Fruit fly (Drosophila melanogaster) whole organism, embryonic: ENCODE measurements around the gene Adgf-C.

Experiments
- Awh ChIP-seq: fragments of 200-800 bp; sonication (Bioruptor generic); IDR thresholded peaks from 2 replicates; pipeline ENCODE4, ENCODE4 v1.3.6; 2022; ENCODE audit warnings: missing biosample characterization, missing genetic modification characterization
- CG10321 ChIP-seq: fragments of 200-800 bp; sonication (Bioruptor generic); IDR thresholded peaks from 2 replicates; pipeline ENCODE4 v1.3.6; 2022; ENCODE audit warnings: missing biosample characterization, missing genetic modification characterization
- CG10366 ChIP-seq: fragments of 200-800 bp; sonication (Bioruptor generic); IDR thresholded peaks from 2 replicates; pipeline ENCODE4 v1.3.6; 2022; ENCODE audit warnings: missing biosample characterization, missing genetic modification characterization
- CG10431 ChIP-seq: fragments of 200-800 bp; sonication (Bioruptor generic); optimal IDR thresholded peaks from 3 replicates; lab custom pipeline; 2018; ENCODE audit warnings: missing biosample characterization, mild to moderate bottlenecking, missing genetic modification characterization
- CG10543 ChIP-seq: fragments of 200-800 bp; sonication (Bioruptor generic); optimal IDR thresholded peaks from 3 replicates; lab custom pipeline; 2017; ENCODE audit warnings: missing biosample characterization, mild to moderate bottlenecking, missing genetic modification characterization, moderate library complexity
- CG10565 ChIP-seq: fragments of 200-800 bp; sonication (Bioruptor generic); optimal IDR thresholded peaks from 3 replicates; lab custom pipeline; 2016; ENCODE audit warnings: missing biosample characterization, mild to moderate bottlenecking, missing genetic modification characterization
- CG13287 ChIP-seq: fragments of 200-800 bp; sonication (Bioruptor generic); IDR thresholded peaks from 2 replicates; pipeline ENCODE4 v1.3.6; 2022; ENCODE audit warnings: missing biosample characterization, missing genetic modification characterization; ENCODE audit not compliant: partially characterized antibody
- CG17328 ChIP-seq: fragments of 200-800 bp; sonication (Bioruptor generic); IDR thresholded peaks from 2 replicates; pipeline ENCODE4 v1.3.6; 2022; ENCODE audit warnings: missing biosample characterization, missing genetic modification characterization
- CG17568 ChIP-seq: fragments of 200-800 bp; sonication (Bioruptor generic); optimal IDR thresholded peaks from 2 replicates; lab custom pipeline; 2018; ENCODE audit warnings: missing biosample characterization, mild to moderate bottlenecking, missing genetic modification characterization, moderate library complexity
- CG17829 ChIP-seq: fragments of 200-800 bp; optimal IDR thresholded peaks from 2 replicates; lab custom pipeline; 2019; ENCODE audit warnings: missing biosample characterization, mild to moderate bottlenecking, missing genetic modification characterization, moderate library complexity
- CG17912 ChIP-seq: fragments of 200-800 bp; sonication (Bioruptor generic); optimal IDR thresholded peaks from 2 replicates; lab custom pipeline; 2018; ENCODE audit warnings: missing biosample characterization, mild to moderate bottlenecking, missing genetic modification characterization
- CG2199 ChIP-seq: fragments of 200-800 bp; sonication (Bioruptor generic); IDR thresholded peaks from 3 replicates; pipeline ENCODE4 v1.3.6; 2022; ENCODE audit warnings: missing biosample characterization, missing genetic modification characterization
- CG34224 ChIP-seq: fragments of 200-800 bp; sonication (Bioruptor generic); IDR thresholded peaks from 3 replicates; pipeline ENCODE4 v1.3.6; 2022; ENCODE audit warnings: missing biosample characterization, missing genetic modification characterization; ENCODE audit not compliant: partially characterized antibody
- CG43689 ChIP-seq: fragments of 200-800 bp; sonication (Bioruptor generic); IDR thresholded peaks from 2 replicates; pipeline ENCODE4 v1.3.6; 2022; ENCODE audit warnings: missing biosample characterization, missing genetic modification characterization
- CG6654 ChIP-seq: fragments of 200-800 bp; sonication (Bioruptor generic); optimal IDR thresholded peaks from 2 replicates; lab custom pipeline; 2017; ENCODE audit warnings: missing biosample characterization, mild to moderate bottlenecking, missing genetic modification characterization
- CG6791 ChIP-seq: fragments of 200-800 bp; sonication (Bioruptor generic); IDR thresholded peaks from 3 replicates; pipeline ENCODE4 v1.3.6; 2022; ENCODE audit warnings: missing biosample characterization, missing genetic modification characterization; ENCODE audit not compliant: partially characterized antibody
- CG7786 ChIP-seq: fragments of 200-800 bp; sonication (Bioruptor generic); optimal IDR thresholded peaks from 2 replicates; lab custom pipeline; 2016; ENCODE audit warnings: missing biosample characterization, missing genetic modification characterization
- CG7839 ChIP-seq: fragments of 200-800 bp; sonication (Bioruptor generic); optimal IDR thresholded peaks from 3 replicates; lab custom pipeline; 2018; ENCODE audit warnings: missing biosample characterization, mild to moderate bottlenecking, missing genetic modification characterization, moderate library complexity
- CG9215 ChIP-seq: fragments of 200-800 bp; sonication (Bioruptor generic); IDR thresholded peaks from 2 replicates; pipeline ENCODE4 v1.3.6; 2022; ENCODE audit warnings: missing biosample characterization, missing genetic modification characterization
- Dbx ChIP-seq: fragments of 200-800 bp; sonication (Bioruptor generic); IDR thresholded peaks from 3 replicates; pipeline ENCODE4 v1.3.6; 2022; ENCODE audit warnings: missing biosample characterization, missing genetic modification characterization
- Dll ChIP-seq: fragments of 200-800 bp; sonication (Bioruptor generic); IDR thresholded peaks from 4 replicates; pipeline ENCODE4 v1.3.6; 2022; ENCODE audit warnings: missing biosample characterization, missing genetic modification characterization; ENCODE audit not compliant: partially characterized antibody
- Doc2 ChIP-seq: fragments of 200-800 bp; sonication (Bioruptor generic); IDR thresholded peaks from 2 replicates; pipeline ENCODE4 v1.3.6; 2022; ENCODE audit warnings: missing biosample characterization, missing genetic modification characterization
- H2.0 ChIP-seq: fragments of 200-800 bp; sonication (Bioruptor generic); IDR thresholded peaks from 2 replicates; pipeline ENCODE4 v1.3.6; 2022; ENCODE audit warnings: missing biosample characterization, missing genetic modification characterization
- HmgD ChIP-seq: fragments of 200-800 bp; sonication (Bioruptor generic); optimal IDR thresholded peaks from 3 replicates; lab custom pipeline; 2016; ENCODE audit warnings: missing biosample characterization, missing genetic modification characterization
- Lim3 ChIP-seq: fragments of 200-800 bp; sonication (Bioruptor generic); IDR thresholded peaks from 2 replicates; pipeline ENCODE4 v1.3.6; 2022; ENCODE audit warnings: missing biosample characterization, missing genetic modification characterization
- NC2β ChIP-seq: fragments of 200-800 bp; sonication (Bioruptor generic); optimal IDR thresholded peaks from 2 replicates; lab custom pipeline; 2016; ENCODE audit warnings: missing biosample characterization, missing genetic modification characterization
- Optix ChIP-seq: fragments of 200-800 bp; sonication (Bioruptor generic); IDR thresholded peaks from 3 replicates; pipeline ENCODE4 v1.3.6; 2022; ENCODE audit warnings: missing biosample characterization, missing genetic modification characterization
- Ptx1 ChIP-seq: fragments of 200-800 bp; sonication (Bioruptor generic); IDR thresholded peaks from 2 replicates; pipeline ENCODE4 v1.3.6; 2022; ENCODE audit warnings: missing biosample characterization, missing genetic modification characterization
- Rfx ChIP-seq: fragments of 200-800 bp; sonication (Bioruptor generic); IDR thresholded peaks from 2 replicates; pipeline ENCODE4 v1.3.6; 2022; ENCODE audit warnings: missing biosample characterization, missing genetic modification characterization
- Trl ChIP-seq, 3 experiments: fragments of >200 bp in 2 of 3; fragments of 200-800 bp in 1 of 3; sonication (Bioruptor generic) in 1 of 3; optimal IDR thresholded peaks; 2 replicates in 1 of 3; 3 replicates in 2 of 3; lab custom pipeline; 2016 to 2017; ENCODE audit warnings: missing biosample characterization in 1 of 3, missing genetic modification characterization in 1 of 3
- ab ChIP-seq: fragments of 200-800 bp; sonication (Bioruptor generic); optimal IDR thresholded peaks from 2 replicates; lab custom pipeline; 2016; ENCODE audit warnings: missing biosample characterization, missing genetic modification characterization
- amos ChIP-seq: fragments of 200-800 bp; sonication (Bioruptor generic); IDR thresholded peaks from 2 replicates; pipeline ENCODE4 v1.3.6; 2022; ENCODE audit warnings: missing biosample characterization, missing genetic modification characterization; ENCODE audit not compliant: partially characterized antibody
- disco-r ChIP-seq: fragments of 200-800 bp; sonication (Bioruptor generic); optimal IDR thresholded peaks from 2 replicates; lab custom pipeline; 2016; ENCODE audit warnings: missing biosample characterization, missing genetic modification characterization
- dysf ChIP-seq: fragments of 200-800 bp; sonication (Bioruptor generic); IDR thresholded peaks from 3 replicates; pipeline ENCODE4 v1.3.6; 2022; ENCODE audit warnings: missing biosample characterization, missing genetic modification characterization
- en ChIP-seq: fragments of 200-800 bp; sonication (Bioruptor generic); optimal IDR thresholded peaks from 2 replicates; lab custom pipeline; 2016; ENCODE audit warnings: missing biosample characterization, missing genetic modification characterization
- eve ChIP-seq, 2 experiments: fragments of >200 bp; optimal IDR thresholded peaks; 2 replicates each; lab custom pipeline; 2017; ENCODE audit warnings: missing biosample characterization in 2 of 2, missing genetic modification characterization in 2 of 2
- fu2 ChIP-seq: fragments of 200-800 bp; sonication (Bioruptor generic); optimal IDR thresholded peaks from 2 replicates; lab custom pipeline; 2016; ENCODE audit warnings: missing biosample characterization, missing genetic modification characterization
- pros ChIP-seq: fragments of 200-800 bp; sonication (Bioruptor generic); optimal IDR thresholded peaks from 3 replicates; lab custom pipeline; 2019; ENCODE audit warnings: missing biosample characterization, mild to moderate bottlenecking, missing genetic modification characterization, moderate library complexity
- pum ChIP-seq: fragments of 200-800 bp; sonication (Bioruptor generic); optimal IDR thresholded peaks from 2 replicates; lab custom pipeline; 2016; ENCODE audit warnings: missing biosample characterization, missing genetic modification characterization
- ranshi ChIP-seq: fragments of 200-800 bp; sonication (Bioruptor generic); IDR thresholded peaks from 2 replicates; pipeline ENCODE4 v1.3.6; 2022; ENCODE audit warnings: missing biosample characterization, missing genetic modification characterization
- run ChIP-seq: fragments of 200-800 bp; sonication (Bioruptor generic); optimal IDR thresholded peaks from 3 replicates; lab custom pipeline; 2018; ENCODE audit warnings: missing biosample characterization, mild to moderate bottlenecking, missing genetic modification characterization
- sens ChIP-seq: fragments of 200-800 bp; sonication (Bioruptor generic); peaks from one replicate; lab custom pipeline; 2016; ENCODE audit warnings: missing biosample characterization, missing genetic modification characterization
- tio ChIP-seq: fragments of 200-800 bp; sonication (Bioruptor generic); optimal IDR thresholded peaks from 2 replicates; lab custom pipeline; 2017; ENCODE audit warnings: missing biosample characterization, missing genetic modification characterization, inconsistent platforms
- ttk ChIP-seq: fragments of 200-800 bp; sonication (Bioruptor generic); IDR thresholded peaks from 2 replicates; pipeline ENCODE4 v2.1.2; 2022; ENCODE audit warnings: missing biosample characterization, missing genetic modification characterization
- tup ChIP-seq: fragments of 200-800 bp; sonication (Bioruptor generic); optimal IDR thresholded peaks from 2 replicates; lab custom pipeline; 2016; ENCODE audit warnings: missing biosample characterization, mild to moderate bottlenecking, missing genetic modification characterization, moderate library complexity
- twi ChIP-seq: fragments of 200-800 bp; optimal IDR thresholded peaks from 2 replicates; lab custom pipeline; 2019; ENCODE audit warnings: missing biosample characterization, mild to moderate bottlenecking, missing genetic modification characterization, moderate library complexity
- tx ChIP-seq: fragments of 200-800 bp; sonication (Bioruptor generic); optimal IDR thresholded peaks from 2 replicates; lab custom pipeline; 2016; ENCODE audit warnings: missing biosample characterization, missing genetic modification characterization
- unpg ChIP-seq: fragments of 200-800 bp; sonication (Bioruptor generic); optimal IDR thresholded peaks from 3 replicates; lab custom pipeline; 2018; ENCODE audit warnings: missing biosample characterization, mild to moderate bottlenecking, missing genetic modification characterization, moderate library complexity
- zen2 ChIP-seq: fragments of 200-800 bp; sonication (Bioruptor generic); IDR thresholded peaks from 3 replicates; pipeline ENCODE4 v1.3.6; 2022; ENCODE audit warnings: missing biosample characterization, missing genetic modification characterization; ENCODE audit not compliant: partially characterized antibody

The Adgf-C gene

DNA sequence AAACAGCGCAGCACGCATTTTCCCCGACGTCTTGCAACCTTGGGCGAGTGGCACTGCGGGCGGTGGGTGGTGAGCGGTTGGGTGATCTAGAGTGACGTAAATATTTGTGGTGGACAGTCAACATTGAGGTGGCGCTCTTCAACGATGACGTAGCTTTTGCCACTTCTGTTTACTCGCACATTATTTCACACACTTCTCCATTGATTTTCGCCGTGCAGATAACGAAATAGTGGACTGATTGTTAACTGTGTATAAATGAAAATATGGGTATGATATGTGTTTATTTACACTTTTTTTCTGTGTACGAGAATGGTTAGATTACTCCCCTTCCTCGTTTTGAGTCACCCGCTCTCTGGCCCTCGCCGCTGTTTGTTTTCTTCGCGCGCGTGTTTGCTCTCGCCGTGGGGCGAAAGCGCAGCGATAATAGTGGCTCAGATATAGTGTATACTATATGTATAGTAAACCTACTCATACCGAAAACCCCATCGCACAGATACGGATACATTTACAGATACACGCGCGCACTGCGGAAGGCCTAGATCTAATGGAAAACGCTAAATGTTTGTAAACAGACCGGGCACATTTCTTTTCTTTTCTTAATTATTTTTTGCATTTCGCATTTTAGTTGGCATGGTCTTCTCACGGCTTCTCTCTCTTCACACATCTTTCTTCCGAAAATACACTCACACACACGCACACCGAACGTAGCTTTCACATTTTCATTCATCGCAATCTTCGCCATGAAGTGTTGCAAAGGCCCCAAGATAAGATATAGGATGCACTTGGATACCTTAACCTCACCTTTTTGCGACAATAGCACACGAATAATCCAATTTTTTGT, 20.0 kb upstream of the Adgf-C start, which contains the start of gene omd (continued):
- peak; percentile 83 for TF ChIP-seq CG10543 (GFP tag; lab: Kevin White, UChicago)
- TF ChIP-seq tx (GFP tag; lab: Kevin White, UChicago): peak; percentile 40
- 0 out of 2 replicates have a peak, but pooled peaks have one; percentile 23 for TF ChIP-seq CG13287 (GFP tag; lab: Robert Waterston, UW)
- peak; percentile 72 for TF ChIP-seq Rfx (GFP tag; lab: Robert Waterston, UW)
- no peak for TF ChIP-seq CG10565 (GFP tag; lab: Kevin White, UChicago)
- no peak for TF ChIP-seq CG17568 (GFP tag; lab: Kevin White, UChicago)
- TF ChIP-seq CG34224 (GFP tag; lab: Robert Waterston, UW): no peak
- TF ChIP-seq sens (GFP tag; lab: Kevin White, UChicago): peak; percentile 94
- TF ChIP-seq fu2: no peak
- TF ChIP-seq CG10366: peak; percentile 47
- no peak for TF ChIP-seq Doc2 (GFP tag; lab: Robert Waterston, UW)
- TF ChIP-seq CG6791 (GFP tag; lab: Robert Waterston, UW): no peak
- peak; percentile 56 for TF ChIP-seq CG17912 (GFP tag; lab: Kevin White, UChicago)
- TF ChIP-seq Ptx1 (GFP tag; lab: Robert Waterston, UW): peak; percentile 45; the same call in 1 of the 2 replicates
- TF ChIP-seq HmgD (GFP tag; lab: Kevin White, UChicago): peak; percentile 9
- TF ChIP-seq CG2199 (GFP tag; lab: Robert Waterston, UW): peak; percentile 94
- peak; percentile 76 for TF ChIP-seq Optix (GFP tag; lab: Robert Waterston, UW)
- no peak for TF ChIP-seq pros (GFP tag; lab: Kevin White, UChicago)
- peak; percentile 61; the same call in 1 of the 2 replicates for TF ChIP-seq Awh (GFP tag; lab: Robert Waterston, UW)
- peak; percentile 47; the same call in 1 of the 2 replicates for TF ChIP-seq ranshi (GFP tag; lab: Robert Waterston, UW)
- TF ChIP-seq Lim3 (GFP tag; lab: Robert Waterston, UW): no peak
- TF ChIP-seq tio: no peak
- TF ChIP-seq H2.0: 0 out of 2 replicates have a peak, but pooled peaks have one; percentile 28
- TF ChIP-seq CG7786 (GFP tag; lab: Kevin White, UChicago): peak; percentile 47
- no peak for TF ChIP-seq CG7839 (tag; lab: Kevin White, UChicago)
- TF ChIP-seq twi (tag; lab: Kevin White, UChicago): no peak
- peak; percentile 8 for TF ChIP-seq CG6654 (GFP tag; lab: Kevin White, UChicago)
- no peak for TF ChIP-seq CG9215 (GFP tag; lab: Robert Waterston, UW)
- no peak for TF ChIP-seq ttk (GFP tag; lab: Robert Waterston, UW)
- peak; percentile 6 for TF ChIP-seq tup (GFP tag; lab: Kevin White, UChicago)
- no peak for TF ChIP-seq Dll (GFP tag; lab: Robert Waterston, UW)
- TF ChIP-seq amos (GFP tag; lab: Robert Waterston, UW): no peak
- no peak for TF ChIP-seq eve (GFP tag; optimal IDR thresholded peaks at IDR 0.05; lab: Kevin White, UChicago)
- no peak for TF ChIP-seq disco-r
- TF ChIP-seq CG10321: no peak
- TF ChIP-seq CG10431 (GFP tag; lab: Kevin White, UChicago): peak; percentile 82
- TF ChIP-seq Trl (optimal IDR thresholded peaks at IDR 0.05; lab: Kevin White, UChicago): peak in 1 of 2 experiments; percentile 50
- TF ChIP-seq Trl (GFP tag; optimal IDR thresholded peaks at IDR 0.05; lab: Kevin White, UChicago): peak; percentile 76
- peak; percentile 64 for TF ChIP-seq NC2β (GFP tag; lab: Kevin White, UChicago)
- peak; percentile 36 for TF ChIP-seq CG17829 (tag; lab: Kevin White, UChicago)
- peak; percentile 52 for TF ChIP-seq en (GFP tag; lab: Kevin White, UChicago)
- TF ChIP-seq dysf: peak; percentile 60; the same call in 2 of the 3 replicates
- no peak for TF ChIP-seq unpg (GFP tag; lab: Kevin White, UChicago)
- no peak for TF ChIP-seq CG43689 (GFP tag; lab: Robert Waterston, UW)
- peak; percentile 51 for TF ChIP-seq CG17328 (GFP tag; lab: Robert Waterston, UW)
- no peak for TF ChIP-seq zen2 (GFP tag; lab: Robert Waterston, UW)
- no peak for TF ChIP-seq ab
- no peak for TF ChIP-seq run
- 0 out of 3 replicates have a peak, but pooled peaks have one; percentile 46 for TF ChIP-seq Dbx (GFP tag; lab: Robert Waterston, UW)
- peak; percentile 23 for TF ChIP-seq pum (GFP tag; lab: Kevin White, UChicago)
